Worm (Caenorhabditis elegans) whole organism, L1 larva: Measurements from ENCODE around the gene mdt-11.

Experiments used
- C04F5.9 ChIP-seq: sonication (generic microtip); optimal IDR thresholded peaks from 2 replicates; lab custom pipeline; 2016; ENCODE audit warnings: missing genetic modification characterization, missing compliant biosample characterization
- C16A3.4 ChIP-seq: fragments of 150-350 bp; optimal IDR thresholded peaks from 2 replicates; lab custom pipeline; 2014; ENCODE audit warnings: missing biosample characterization, missing genetic modification characterization
- C34B4.2 ChIP-seq: sonication (generic microtip); optimal IDR thresholded peaks from 2 replicates; lab custom pipeline; 2017; ENCODE audit warnings: mild to moderate bottlenecking, missing genetic modification characterization, missing compliant biosample characterization
- Y116A8C.19 ChIP-seq: sonication (generic microtip); optimal IDR thresholded peaks from 2 replicates; lab custom pipeline; 2016; ENCODE audit warnings: missing compliant biosample characterization, missing genetic modification characterization, borderline replicate concordance
- aha-1 ChIP-seq: fragments of 150-350 bp; optimal IDR thresholded peaks from 2 replicates; lab custom pipeline; 2014; ENCODE audit warnings: missing biosample characterization, missing genetic modification characterization
- ceh-63 ChIP-seq: fragments of 200-800 bp; sonication (Bioruptor generic); optimal IDR thresholded peaks from 2 replicates; lab custom pipeline; 2018; ENCODE audit warnings: mild to moderate bottlenecking, missing genetic modification characterization, missing compliant biosample characterization
- ceh-8 ChIP-seq: fragments of 200-800 bp; sonication (Bioruptor generic); optimal IDR thresholded peaks from 2 replicates; lab custom pipeline; 2018; ENCODE audit warnings: mild to moderate bottlenecking, missing genetic modification characterization, moderate library complexity, missing compliant biosample characterization
- ceh-90 ChIP-seq: sonication (generic microtip); optimal IDR thresholded peaks from 2 replicates; lab custom pipeline; 2016; ENCODE audit warnings: missing genetic modification characterization, missing compliant biosample characterization
- ces-1 ChIP-seq: fragments of 150-350 bp; optimal IDR thresholded peaks from 2 replicates; lab custom pipeline; 2014; ENCODE audit warnings: missing biosample characterization, missing genetic modification reagents, missing genetic modification characterization
- dpl-1 ChIP-seq, 3 experiments: fragments of 150-350 bp in 2 of 3; sonication (generic microtip) in 1 of 3; optimal IDR thresholded peaks; 2 replicates each; lab custom pipeline; 2014 to 2017; ENCODE audit warnings: missing biosample characterization in 3 of 3, missing genetic modification characterization in 3 of 3, missing genetic modification reagents in 3 of 3
- egl-13 ChIP-seq: sonication (generic microtip); optimal IDR thresholded peaks from 2 replicates; lab custom pipeline; 2016; ENCODE audit warnings: missing genotype, missing genetic modification reagents, missing genetic modification characterization, missing compliant biosample characterization
- elt-2 ChIP-seq: sonication (generic microtip); optimal IDR thresholded peaks from 2 replicates; lab custom pipeline; 2016; ENCODE audit warnings: missing genetic modification characterization, mild to moderate bottlenecking, inconsistent platforms, missing compliant biosample characterization, missing genetic modification reagents
- elt-3 ChIP-seq, 6 experiments: fragments of 150-350 bp in 1 of 6; sonication (generic microtip); optimal IDR thresholded peaks; 2 replicates each; lab custom pipeline; 2017 to 2018; ENCODE audit warnings: missing biosample characterization in 6 of 6, missing genetic modification characterization in 6 of 6, inconsistent platforms in 1 of 6
- ets-5 ChIP-seq: fragments of 200-800 bp; sonication (Bioruptor generic); IDR thresholded peaks from 2 replicates; pipeline ENCODE4 v1.3.6; 2022; ENCODE audit warnings: missing genetic modification characterization, missing compliant biosample characterization
- fkh-4 ChIP-seq: sonication (generic microtip); optimal IDR thresholded peaks from 2 replicates; lab custom pipeline; 2016; ENCODE audit warnings: missing compliant biosample characterization, missing genetic modification characterization, borderline replicate concordance
- hlh-17 ChIP-seq: fragments of 200-800 bp; sonication (Bioruptor generic); optimal IDR thresholded peaks from 2 replicates; lab custom pipeline; 2018; ENCODE audit warnings: missing genetic modification characterization, mild to moderate bottlenecking, missing compliant biosample characterization, moderate library complexity, borderline replicate concordance
- hpl-2 ChIP-seq: fragments of 150-350 bp; optimal IDR thresholded peaks from 2 replicates; lab custom pipeline; 2014; ENCODE audit warnings: missing biosample characterization, missing genetic modification reagents, missing genetic modification characterization
- irx-1 ChIP-seq: sonication (generic microtip); optimal IDR thresholded peaks from 2 replicates; lab custom pipeline; 2016; ENCODE audit warnings: missing genetic modification characterization, missing compliant biosample characterization
- jun-1 ChIP-seq: fragments of 150-350 bp; optimal IDR thresholded peaks from 2 replicates; lab custom pipeline; 2014; ENCODE audit warnings: missing biosample characterization, missing genetic modification reagents, missing genetic modification characterization
- lin-13 ChIP-seq: fragments of 150-350 bp; optimal IDR thresholded peaks from 2 replicates; lab custom pipeline; 2014; ENCODE audit warnings: missing biosample characterization, missing genetic modification reagents, missing genetic modification characterization
- lin-14 ChIP-seq: fragments of 200-800 bp; sonication (Bioruptor generic); optimal IDR thresholded peaks from 2 replicates; lab custom pipeline; 2018; ENCODE audit warnings: mild to moderate bottlenecking, missing genetic modification characterization, moderate library complexity, missing compliant biosample characterization
- lin-35 ChIP-seq, 2 experiments: fragments of 150-350 bp; optimal IDR thresholded peaks; 2 replicates each; lab custom pipeline; 2014; ENCODE audit warnings: missing biosample characterization in 2 of 2, missing genetic modification characterization in 2 of 2, missing genetic modification reagents in 2 of 2
- lin-39 ChIP-seq: fragments of 150-350 bp; optimal IDR thresholded peaks from 2 replicates; lab custom pipeline; 2014; ENCODE audit warnings: missing biosample characterization, missing genetic modification reagents, missing genetic modification characterization
- lir-3 ChIP-seq: sonication (generic microtip); optimal IDR thresholded peaks from 2 replicates; lab custom pipeline; 2016; ENCODE audit warnings: mild to moderate bottlenecking, missing genetic modification characterization, moderate library complexity, missing compliant biosample characterization; ENCODE audit not compliant: poor library complexity
- lsy-2 ChIP-seq, 2 experiments: fragments of 150-350 bp; optimal IDR thresholded peaks; 2 replicates each; lab custom pipeline; 2014; ENCODE audit warnings: missing biosample characterization in 2 of 2, missing genetic modification characterization in 2 of 2
- mdl-1 ChIP-seq, 2 experiments: fragments of 150-350 bp; optimal IDR thresholded peaks; 2 replicates each; lab custom pipeline; 2014 to 2017; ENCODE audit warnings: missing biosample characterization in 2 of 2, missing genetic modification characterization in 2 of 2, inconsistent platforms in 1 of 2
- mef-2 ChIP-seq: fragments of 150-350 bp; optimal IDR thresholded peaks from 2 replicates; lab custom pipeline; 2014; ENCODE audit warnings: missing biosample characterization, missing genetic modification characterization
- mep-1 ChIP-seq: fragments of 150-350 bp; optimal IDR thresholded peaks from 2 replicates; lab custom pipeline; 2014; ENCODE audit warnings: missing biosample characterization, missing genetic modification characterization
- nhr-19 ChIP-seq: fragments of 200-800 bp; sonication (Bioruptor generic); conservative IDR thresholded peaks from 2 replicates; pipeline ENCODE4 v1.3.6; 2022; ENCODE audit warnings: missing genetic modification characterization, missing compliant biosample characterization
- nhr-20 ChIP-seq: sonication (generic microtip); optimal IDR thresholded peaks from 2 replicates; lab custom pipeline; 2016; ENCODE audit warnings: mild to moderate bottlenecking, missing genetic modification characterization, missing compliant biosample characterization
- nhr-47 ChIP-seq: sonication (generic microtip); optimal IDR thresholded peaks from 2 replicates; lab custom pipeline; 2016; ENCODE audit warnings: mild to moderate bottlenecking, missing genetic modification characterization, moderate library complexity, missing compliant biosample characterization
- nhr-71 ChIP-seq: sonication (generic microtip); optimal IDR thresholded peaks from 2 replicates; lab custom pipeline; 2016; ENCODE audit warnings: mild to moderate bottlenecking, missing genetic modification characterization, moderate library complexity, missing compliant biosample characterization
- nhr-76 ChIP-seq: sonication (generic microtip); optimal IDR thresholded peaks from 2 replicates; lab custom pipeline; 2017; ENCODE audit warnings: missing biosample characterization, missing genetic modification characterization
- nhr-84 ChIP-seq: sonication (generic microtip); optimal IDR thresholded peaks from 2 replicates; lab custom pipeline; 2017; ENCODE audit warnings: missing biosample characterization, missing genetic modification characterization
- pax-3 ChIP-seq: fragments of 200-800 bp; sonication (Bioruptor generic); optimal IDR thresholded peaks from 2 replicates; lab custom pipeline; 2018; ENCODE audit warnings: mild to moderate bottlenecking, missing genetic modification characterization, moderate library complexity, missing compliant biosample characterization
- pqm-1 ChIP-seq: sonication (generic microtip); optimal IDR thresholded peaks from 3 replicates; lab custom pipeline; 2017; ENCODE audit warnings: missing biosample characterization, missing genetic modification characterization
- skn-1 ChIP-seq: fragments of 150-350 bp; optimal IDR thresholded peaks from 2 replicates; lab custom pipeline; 2014; ENCODE audit warnings: missing biosample characterization, missing genetic modification characterization
- snu-23 ChIP-seq: sonication (generic microtip); optimal IDR thresholded peaks from 2 replicates; lab custom pipeline; 2016; ENCODE audit warnings: missing genetic modification characterization, missing compliant biosample characterization
- sptf-1 ChIP-seq: fragments of 150-350 bp; optimal IDR thresholded peaks from 2 replicates; lab custom pipeline; 2014; ENCODE audit warnings: missing biosample characterization, missing genetic modification characterization
- tbx-2 ChIP-seq: sonication (generic microtip); optimal IDR thresholded peaks from 2 replicates; lab custom pipeline; 2016; ENCODE audit warnings: missing genetic modification characterization, missing compliant biosample characterization
- unc-62 ChIP-seq: fragments of 150-350 bp; optimal IDR thresholded peaks from 2 replicates; lab custom pipeline; 2014; ENCODE audit warnings: missing biosample characterization, missing genetic modification reagents, missing genetic modification characterization
- zip-4 ChIP-seq: fragments of 200-800 bp; sonication (Bioruptor generic); optimal IDR thresholded peaks from 2 replicates; lab custom pipeline; 2018; ENCODE audit warnings: mild to moderate bottlenecking, missing genetic modification characterization, moderate library complexity, missing compliant biosample characterization
- ztf-11 ChIP-seq, 2 experiments: sonication (generic microtip); optimal IDR thresholded peaks; 2 replicates each; lab custom pipeline; 2016 to 2017; ENCODE audit warnings: missing genetic modification characterization in 2 of 2, missing biosample characterization in 1 of 2, missing compliant biosample characterization in 1 of 2
- ztf-4 ChIP-seq: fragments of 150-350 bp; optimal IDR thresholded peaks from 2 replicates; lab custom pipeline; 2014; ENCODE audit warnings: missing biosample characterization, missing genetic modification characterization

Gene mdt-11

ce11 chrIII:4998111-4998859 lies 22.7 kb upstream of the mdt-11 start, which contains the start of gene tmem-131 (continued):
- TF ChIP-seq skn-1 (tag; lab: Kevin White, UChicago) (no peak), mdl-1 (tag; optimal IDR thresholded peaks at IDR 0.05; lab: Kevin White, UChicago) (no peak), elt-2 (tag; lab: Kevin White, UChicago) (no peak), ztf-4 (no peak), hlh-17 (GFP tag; lab: Kevin White, UChicago) (no peak), nhr-71 (tag; lab: Kevin White, UChicago) (peak; percentile 50), unc-62 (no peak), egl-13 (tag; lab: Kevin White, UChicago) (no peak), lin-39 (tag; lab: Kevin White, UChicago) (no peak), fkh-4 (tag; lab: Kevin White, UChicago) (no peak), snu-23 (GFP tag; lab: Kevin White, UChicago) (peak; percentile 55), mep-1 (tag; lab: Kevin White, UChicago) (peak; percentile 59), ces-1 (no peak), elt-3 (tag; optimal IDR thresholded peaks at IDR 0.05; lab: Kevin White, UChicago) (peak in 2 of 6 experiments; percentile 67 to 73), ztf-11 (tag; optimal IDR thresholded peaks at IDR 0.05; lab: Kevin White, UChicago) (no peak), dpl-1 (GFP tag; optimal IDR thresholded peaks at IDR 0.05; lab: Kevin White, UChicago) (peak in 2 of 3 experiments; percentile 27 to 34), ets-5 (no peak), ceh-90 (tag; lab: Kevin White, UChicago) (no peak), lir-3 (no peak), nhr-76 (tag; lab: Kevin White, UChicago) (no peak), lin-13 (no peak), lin-14 (GFP tag; lab: Kevin White, UChicago) (peak; percentile 67), nhr-20 (tag; lab: Kevin White, UChicago) (peak; percentile 44), hpl-2 (GFP tag; lab: Kevin White, UChicago) (no peak), pax-3 (tag; lab: Kevin White, UChicago) (no peak), C34B4.2 (no peak), aha-1 (tag; lab: Kevin White, UChicago) (no peak), nhr-47 (no peak), mef-2 (tag; lab: Kevin White, UChicago) (no peak), ceh-8 (GFP tag; lab: Kevin White, UChicago) (no peak), sptf-1 (no peak), pqm-1 (no peak), C16A3.4 (tag; lab: Kevin White, UChicago) (peak; percentile 35), zip-4 (GFP tag; lab: Kevin White, UChicago) (no peak), tbx-2 (tag; lab: Kevin White, UChicago) (peak; percentile 4), irx-1 (tag; lab: Kevin White, UChicago) (peak; percentile 11), nhr-19 (GFP tag; lab: Robert Waterston, UW) (0 out of 2 replicates have a peak, but pooled peaks have one; percentile 5), ceh-63 (no peak), C04F5.9 (tag; lab: Kevin White, UChicago) (no peak), lin-35 (GFP tag; optimal IDR thresholded peaks at IDR 0.05; lab: Kevin White, UChicago) (peak; percentile 8 to 46), Y116A8C.19 (tag; lab: Kevin White, UChicago) (no peak), jun-1 (tag; lab: Kevin White, UChicago) (no peak), nhr-84 (no peak), lsy-2 (tag; optimal IDR thresholded peaks at IDR 0.05; lab: Kevin White, UChicago) (peak; percentile 7 to 47)
